Worm (Caenorhabditis elegans): ENCODE results near the gene chil-19.

chil-19 gene

ce11 chrII:9411497-9411896 is 42.7 kb downstream of the chil-19 start, which contains the start of gene M176.9:
Gene M176.9 (minus strand): TSS chrII:9411597.
- TF ChIP-seq nhr-71 (tag; optimal IDR thresholded peaks at IDR 0.05) (no peak), irx-1 (tag; optimal IDR thresholded peaks at IDR 0.05) (no peak), hlh-17 (GFP tag; optimal IDR thresholded peaks at IDR 0.05; ENCODE audit: borderline replicate concordance) (no peak), F16B12.6 (tag; optimal IDR thresholded peaks at IDR 0.05) (no peak), egl-13 (tag; optimal IDR thresholded peaks at IDR 0.05) (no peak)

DNA sequence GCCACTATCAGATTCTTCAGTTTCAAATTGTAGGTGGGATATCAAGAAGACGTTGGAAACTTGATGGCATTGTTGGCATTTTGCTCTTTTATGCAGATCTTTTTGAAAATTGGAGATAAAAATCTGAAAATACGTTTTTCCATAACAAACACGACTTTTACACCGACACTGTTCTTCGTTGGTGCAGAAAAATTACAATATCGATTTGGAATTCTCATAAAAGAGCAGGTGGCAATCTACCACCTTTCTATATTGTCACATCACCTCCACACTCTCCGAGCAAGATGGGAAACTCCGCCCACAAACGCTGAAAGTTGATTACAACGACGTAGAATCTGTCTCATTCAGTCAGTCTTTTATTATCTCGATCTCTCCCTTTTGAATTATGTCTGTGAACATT is 46.7 kb downstream of the chil-19 start, which contains the start of gene arrd-2:
TSS of gene arrd-2 (plus strand) at position 301 of the 400 bp plus-strand sequence.
- no peak for TF ChIP-seq unc-30 (tag; optimal IDR thresholded peaks at IDR 0.05)
- TF ChIP-seq hlh-17 (GFP tag; optimal IDR thresholded peaks at IDR 0.05; ENCODE audit: borderline replicate concordance) = no peak
- no peak for TF ChIP-seq irx-1 (tag; optimal IDR thresholded peaks at IDR 0.05)
- no peak for TF ChIP-seq nhr-19 (GFP tag; conservative IDR thresholded peaks at IDR 0.05)
- no peak for TF ChIP-seq snu-23 (GFP tag; optimal IDR thresholded peaks at IDR 0.05)
- TF ChIP-seq egl-13 (tag; optimal IDR thresholded peaks at IDR 0.05) = no peak
- TF ChIP-seq zag-1 (tag; optimal IDR thresholded peaks at IDR 0.05) = no peak
- no peak for TF ChIP-seq hpl-2 (GFP tag; optimal IDR thresholded peaks at IDR 0.05)
- no peak for TF ChIP-seq nhr-237 (tag; optimal IDR thresholded peaks at IDR 0.05)
- TF ChIP-seq nhr-71 (tag; optimal IDR thresholded peaks at IDR 0.05) = no peak
- TF ChIP-seq nhr-85 (tag) = no peak
- no peak for TF ChIP-seq elt-2 (tag; optimal IDR thresholded peaks at IDR 0.05)
- no peak for TF ChIP-seq dsc-1 (tag; optimal IDR thresholded peaks at IDR 0.05)
- TF ChIP-seq C34B4.2 (tag; optimal IDR thresholded peaks at IDR 0.05) = no peak
- TF ChIP-seq lin-14 (GFP tag; optimal IDR thresholded peaks at IDR 0.05) = no peak
- TF ChIP-seq ceh-88 (GFP tag; IDR thresholded peaks at IDR 0.05) = no peak
- TF ChIP-seq lin-13 (GFP tag; optimal IDR thresholded peaks at IDR 0.05) = no peak
- TF ChIP-seq C16A3.4 (tag; optimal IDR thresholded peaks at IDR 0.05) = no peak
- no peak for TF ChIP-seq fkh-4 (tag; optimal IDR thresholded peaks at IDR 0.05; ENCODE audit: borderline replicate concordance)
- no peak for TF ChIP-seq nhr-76 (tag; optimal IDR thresholded peaks at IDR 0.05)

DNA sequence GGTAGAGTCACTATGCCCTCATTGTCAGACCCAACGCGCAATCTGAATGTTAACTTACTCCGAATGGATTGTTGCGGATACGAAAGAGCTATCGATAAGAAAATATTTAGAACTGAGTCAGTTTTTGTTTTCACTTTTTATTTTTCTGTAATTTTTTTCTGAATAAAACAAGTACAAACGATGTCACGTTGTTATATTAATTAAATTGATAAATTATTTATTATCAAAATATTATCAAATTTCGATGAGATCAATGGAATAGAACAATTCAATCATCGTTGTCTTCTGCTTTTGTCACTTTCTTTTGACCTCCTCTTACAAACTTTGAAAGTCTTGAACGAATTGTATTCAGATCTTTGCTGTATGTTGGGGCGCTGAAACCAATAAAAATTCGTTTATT is 47.2 kb downstream of the chil-19 start, which contains the start of gene mpz-6:
TSS of gene mpz-6 (minus strand) at position 101 of the 400 bp plus-strand sequence.
- no peak for TF ChIP-seq nhr-85 (tag)
- no peak for TF ChIP-seq zag-1 (tag; optimal IDR thresholded peaks at IDR 0.05)
- no peak for TF ChIP-seq nhr-19 (GFP tag; conservative IDR thresholded peaks at IDR 0.05)
- TF ChIP-seq ztf-11 (tag; optimal IDR thresholded peaks at IDR 0.05) = no peak
- no peak for TF ChIP-seq pax-3 (tag; optimal IDR thresholded peaks at IDR 0.05)

ce11 chrII:9403846-9404245 is 50.4 kb downstream of the chil-19 start, which contains the start of gene Y51B9A.5:
Gene Y51B9A.5 (plus strand): TSS chrII:9404146.
- no peak for TF ChIP-seq zag-1 (tag; optimal IDR thresholded peaks at IDR 0.05)
- TF ChIP-seq irx-1 (tag; optimal IDR thresholded peaks at IDR 0.05) = no peak
- no peak for TF ChIP-seq sptf-1 (tag; optimal IDR thresholded peaks at IDR 0.05)
- TF ChIP-seq ceh-90 (tag; optimal IDR thresholded peaks at IDR 0.05) = no peak
- TF ChIP-seq snpc-4 (tag; optimal IDR thresholded peaks at IDR 0.05) = no peak
- no peak for TF ChIP-seq mdl-1 (tag; optimal IDR thresholded peaks at IDR 0.05)
- TF ChIP-seq swsn-7 (tag; optimal IDR thresholded peaks at IDR 0.05) = no peak
- no peak for TF ChIP-seq lin-13 (GFP tag; optimal IDR thresholded peaks at IDR 0.05)
- no peak for TF ChIP-seq lin-15B (tag; optimal IDR thresholded peaks at IDR 0.05)
- no peak for TF ChIP-seq ceh-88 (GFP tag; IDR thresholded peaks at IDR 0.05)
- TF ChIP-seq grh-1 (GFP tag; IDR thresholded peaks at IDR 0.05) = no peak
- no peak for TF ChIP-seq ceh-8 (GFP tag; optimal IDR thresholded peaks at IDR 0.05)
- TF ChIP-seq nhr-71 (tag; optimal IDR thresholded peaks at IDR 0.05) = no peak
- no peak for TF ChIP-seq vab-15 (tag; optimal IDR thresholded peaks at IDR 0.05)
- no peak for TF ChIP-seq ztf-4 (tag; optimal IDR thresholded peaks at IDR 0.05)
- no peak for TF ChIP-seq C16A3.4 (tag; optimal IDR thresholded peaks at IDR 0.05)
- no peak for TF ChIP-seq ets-5 (GFP tag; IDR thresholded peaks at IDR 0.05)
- TF ChIP-seq unc-130 (tag; optimal IDR thresholded peaks at IDR 0.05) = no peak
- TF ChIP-seq blmp-1 (tag; optimal IDR thresholded peaks at IDR 0.05) = no peak
